Fruit fly (Drosophila melanogaster) whole organism, embryonic: ENCODE data around the gene tws.

Source experiments
- Adf1 ChIP-seq: fragments of 200-800 bp; sonication (Bioruptor generic); IDR thresholded peaks from 2 replicates; pipeline ENCODE4 v1.3.6; 2022; ENCODE audit warnings: missing biosample characterization, missing genetic modification characterization
- Atf3 ChIP-seq: fragments of 200-800 bp; sonication (Bioruptor generic); optimal IDR thresholded peaks from 3 replicates; lab custom pipeline; 2016; ENCODE audit warnings: missing biosample characterization, missing genetic modification characterization
- Awh ChIP-seq: fragments of 200-800 bp; sonication (Bioruptor generic); IDR thresholded peaks from 2 replicates; pipeline ENCODE4, ENCODE4 v1.3.6; 2022; ENCODE audit warnings: missing biosample characterization, missing genetic modification characterization
- Blimp-1 ChIP-seq: fragments of 200-800 bp; sonication (Bioruptor generic); optimal IDR thresholded peaks from 3 replicates; lab custom pipeline; 2018; ENCODE audit warnings: missing biosample characterization, missing genetic modification characterization, mild to moderate bottlenecking, moderate library complexity, missing genetic modification reagents
- CG10209 ChIP-seq: fragments of 200-800 bp; sonication (Bioruptor generic); optimal IDR thresholded peaks from 3 replicates; lab custom pipeline; 2017; ENCODE audit warnings: missing biosample characterization, mild to moderate bottlenecking, missing genetic modification characterization, missing genetic modification reagents
- CG10543 ChIP-seq: fragments of 200-800 bp; sonication (Bioruptor generic); optimal IDR thresholded peaks from 3 replicates; lab custom pipeline; 2017; ENCODE audit warnings: missing biosample characterization, mild to moderate bottlenecking, missing genetic modification characterization, moderate library complexity
- CG10565 ChIP-seq: fragments of 200-800 bp; sonication (Bioruptor generic); optimal IDR thresholded peaks from 3 replicates; lab custom pipeline; 2016; ENCODE audit warnings: missing biosample characterization, mild to moderate bottlenecking, missing genetic modification characterization
- CG11696 ChIP-seq: fragments of 200-800 bp; sonication (Bioruptor generic); IDR thresholded peaks from 2 replicates; pipeline ENCODE4 v1.3.6; 2022; ENCODE audit warnings: missing biosample characterization, missing genetic modification characterization
- CG12391 ChIP-seq: fragments of 200-800 bp; sonication (Bioruptor generic); optimal IDR thresholded peaks from 3 replicates; lab custom pipeline; 2018; ENCODE audit warnings: missing biosample characterization, mild to moderate bottlenecking, missing genetic modification characterization, moderate library complexity
- CG14710 ChIP-seq: fragments of 200-800 bp; sonication (Bioruptor generic); optimal IDR thresholded peaks from 3 replicates; lab custom pipeline; 2019; ENCODE audit warnings: missing biosample characterization, mild to moderate bottlenecking, missing genetic modification characterization, moderate library complexity
- CG15601 ChIP-seq: fragments of 200-800 bp; sonication (Bioruptor generic); optimal IDR thresholded peaks from 3 replicates; lab custom pipeline; 2019; ENCODE audit warnings: missing biosample characterization, mild to moderate bottlenecking, missing genetic modification characterization, moderate library complexity
- CG1602 ChIP-seq: fragments of 200-800 bp; sonication (Bioruptor generic); optimal IDR thresholded peaks from 3 replicates; lab custom pipeline; 2016; ENCODE audit warnings: missing biosample characterization, missing genetic modification characterization
- CG17359 ChIP-seq: fragments of 200-800 bp; sonication (Bioruptor generic); optimal IDR thresholded peaks from 3 replicates; lab custom pipeline; 2018; ENCODE audit warnings: missing biosample characterization, mild to moderate bottlenecking, missing genetic modification characterization, moderate library complexity
- CG18619 ChIP-seq: fragments of 200-800 bp; sonication (Bioruptor generic); optimal IDR thresholded peaks from 3 replicates; lab custom pipeline; 2017; ENCODE audit warnings: missing biosample characterization, mild to moderate bottlenecking, missing genetic modification characterization
- CG3163 ChIP-seq: fragments of 200-800 bp; sonication (Bioruptor generic); optimal IDR thresholded peaks from 3 replicates; lab custom pipeline; 2016; ENCODE audit warnings: missing biosample characterization, missing genetic modification characterization
- CG32772 ChIP-seq: fragments of 200-800 bp; sonication (Bioruptor generic); IDR thresholded peaks from 2 replicates; pipeline ENCODE4 v1.3.6; 2022; ENCODE audit warnings: missing biosample characterization, missing genetic modification characterization
- CG3838 ChIP-seq: fragments of 200-800 bp; sonication (Bioruptor generic); optimal IDR thresholded peaks from 3 replicates; lab custom pipeline; 2016; ENCODE audit warnings: missing biosample characterization, missing genetic modification characterization
- CG8765 ChIP-seq: fragments of 200-800 bp; sonication (Bioruptor generic); IDR thresholded peaks from 2 replicates; pipeline ENCODE4 v1.3.6; 2022; ENCODE audit warnings: missing biosample characterization, missing genetic modification characterization
- CG9215 ChIP-seq: fragments of 200-800 bp; sonication (Bioruptor generic); IDR thresholded peaks from 2 replicates; pipeline ENCODE4 v1.3.6; 2022; ENCODE audit warnings: missing biosample characterization, missing genetic modification characterization
- CG9609 ChIP-seq: fragments of 200-800 bp; sonication (Bioruptor generic); optimal IDR thresholded peaks from 3 replicates; lab custom pipeline; 2016; ENCODE audit warnings: missing biosample characterization, missing genetic modification characterization
- Doc3 ChIP-seq: fragments of 200-800 bp; sonication (Bioruptor generic); IDR thresholded peaks from 3 replicates; pipeline ENCODE4 v1.3.6; 2022; ENCODE audit warnings: missing biosample characterization, missing genetic modification characterization; ENCODE audit not compliant: partially characterized antibody
- E2f1 ChIP-seq: fragments of 200-800 bp; sonication (Bioruptor generic); IDR thresholded peaks from 2 replicates; pipeline ENCODE4 v1.3.6; 2022; ENCODE audit warnings: missing biosample characterization, missing genetic modification characterization
- Fer2 ChIP-seq: fragments of 200-800 bp; sonication (Bioruptor generic); optimal IDR thresholded peaks from 2 replicates; lab custom pipeline; 2018; ENCODE audit warnings: missing biosample characterization, mild to moderate bottlenecking, missing genetic modification characterization, moderate library complexity
- GATAe ChIP-seq: fragments of 200-800 bp; sonication (Bioruptor generic); conservative IDR thresholded peaks from 2 replicates; pipeline ENCODE4 v1.3.6; 2022; ENCODE audit warnings: missing biosample characterization, missing genetic modification characterization
- HmgZ ChIP-seq: fragments of 200-800 bp; sonication (Bioruptor generic); optimal IDR thresholded peaks from 2 replicates; lab custom pipeline; 2018; ENCODE audit warnings: missing biosample characterization, mild to moderate bottlenecking, missing genetic modification characterization
- Myb ChIP-seq: fragments of 200-800 bp; sonication (Bioruptor generic); optimal IDR thresholded peaks from 2 replicates; lab custom pipeline; 2016; ENCODE audit warnings: missing biosample characterization, missing genetic modification characterization
- NfI ChIP-seq: fragments of 200-800 bp; sonication (Bioruptor generic); optimal IDR thresholded peaks from 3 replicates; lab custom pipeline; 2018; ENCODE audit warnings: missing biosample characterization, mild to moderate bottlenecking, missing genetic modification characterization, moderate library complexity
- Sox100B ChIP-seq: fragments of 200-800 bp; sonication (Bioruptor generic); optimal IDR thresholded peaks from 3 replicates; lab custom pipeline; 2018; ENCODE audit warnings: missing biosample characterization, mild to moderate bottlenecking, missing genetic modification characterization
- Xrp1 ChIP-seq: fragments of 200-800 bp; sonication (Bioruptor generic); IDR thresholded peaks from 2 replicates; pipeline ENCODE4 v1.3.6; 2022; ENCODE audit warnings: missing biosample characterization, missing genetic modification characterization
- bowl ChIP-seq: fragments of 200-800 bp; sonication (Bioruptor generic); IDR thresholded peaks from 2 replicates; pipeline ENCODE4 v1.3.6; 2022; ENCODE audit warnings: missing biosample characterization, missing genetic modification characterization
- bsh ChIP-seq, 2 experiments: fragments of 200-800 bp; sonication (Bioruptor generic); optimal IDR thresholded peaks; 2 replicates each; lab custom pipeline; 2017 to 2018; ENCODE audit warnings: mild to moderate bottlenecking in 2 of 2, missing biosample characterization in 2 of 2, missing genetic modification characterization in 2 of 2, moderate library complexity in 1 of 2
- cg ChIP-seq: fragments of 200-800 bp; sonication (Bioruptor generic); optimal IDR thresholded peaks from 3 replicates; lab custom pipeline; 2019; ENCODE audit warnings: missing biosample characterization, mild to moderate bottlenecking, missing genetic modification characterization, moderate library complexity
- cwo ChIP-seq: fragments of 200-800 bp; sonication (Bioruptor generic); optimal IDR thresholded peaks from 3 replicates; lab custom pipeline; 2017; ENCODE audit warnings: missing biosample characterization, missing genetic modification characterization, mild to moderate bottlenecking, moderate library complexity, missing genetic modification reagents
- emc ChIP-seq: fragments of 200-800 bp; sonication (Bioruptor generic); optimal IDR thresholded peaks from 2 replicates; lab custom pipeline; 2016; ENCODE audit warnings: missing biosample characterization, missing genetic modification characterization
- fd3F ChIP-seq: fragments of 200-800 bp; sonication (Bioruptor generic); optimal IDR thresholded peaks from 2 replicates; lab custom pipeline; 2018; ENCODE audit warnings: missing biosample characterization, mild to moderate bottlenecking, missing genetic modification characterization, moderate library complexity
- gcm ChIP-seq: fragments of 200-800 bp; sonication (Bioruptor generic); optimal IDR thresholded peaks from 2 replicates; lab custom pipeline; 2019; ENCODE audit warnings: missing biosample characterization, mild to moderate bottlenecking, missing genetic modification characterization, moderate library complexity
- gem ChIP-seq: fragments of 200-800 bp; sonication (Bioruptor generic); optimal IDR thresholded peaks from 2 replicates; lab custom pipeline; 2019; ENCODE audit warnings: missing biosample characterization, mild to moderate bottlenecking, missing genetic modification characterization, moderate library complexity
- inv ChIP-seq: fragments of 200-800 bp; sonication (Bioruptor generic); IDR thresholded peaks from 2 replicates; pipeline ENCODE4 v1.3.6; 2022; ENCODE audit warnings: missing biosample characterization, missing genetic modification characterization; ENCODE audit not compliant: partially characterized antibody
- jigr1 ChIP-seq: fragments of 200-800 bp; sonication (Bioruptor generic); IDR thresholded peaks from 3 replicates; pipeline ENCODE4 v1.3.6; 2022; ENCODE audit warnings: missing biosample characterization, missing genetic modification characterization
- klu ChIP-seq: fragments of 200-800 bp; sonication (Bioruptor generic); IDR thresholded peaks from 2 replicates; pipeline ENCODE4 v1.3.6; 2022; ENCODE audit warnings: missing biosample characterization, missing genetic modification characterization
- maf-S ChIP-seq: fragments of 200-800 bp; sonication (Bioruptor generic); optimal IDR thresholded peaks from 2 replicates; lab custom pipeline; 2016; ENCODE audit warnings: missing biosample characterization, missing genetic modification characterization
- mld ChIP-seq: fragments of 200-800 bp; sonication (Bioruptor generic); IDR thresholded peaks from 3 replicates; pipeline ENCODE4 v1.3.6; 2022; ENCODE audit warnings: missing biosample characterization, missing genetic modification characterization; ENCODE audit not compliant: partially characterized antibody
- nau ChIP-seq: fragments of 200-800 bp; sonication (Bioruptor generic); optimal IDR thresholded peaks from 3 replicates; lab custom pipeline; 2017; ENCODE audit warnings: missing biosample characterization, mild to moderate bottlenecking, missing genetic modification characterization, missing genetic modification reagents
- oc ChIP-seq: fragments of 200-800 bp; sonication (Bioruptor generic); optimal IDR thresholded peaks from 2 replicates; lab custom pipeline; 2018; ENCODE audit warnings: missing biosample characterization, mild to moderate bottlenecking, missing genetic modification characterization, moderate library complexity
- run ChIP-seq: fragments of 200-800 bp; sonication (Bioruptor generic); optimal IDR thresholded peaks from 3 replicates; lab custom pipeline; 2018; ENCODE audit warnings: missing biosample characterization, mild to moderate bottlenecking, missing genetic modification characterization
- slp2 ChIP-seq: fragments of 200-800 bp; sonication (Bioruptor generic); optimal IDR thresholded peaks from 2 replicates; lab custom pipeline; 2016; ENCODE audit warnings: missing biosample characterization, missing genetic modification characterization
- ssp ChIP-seq: fragments of 200-800 bp; sonication (Bioruptor generic); IDR thresholded peaks from 2 replicates; pipeline ENCODE4 v1.3.6; 2022; ENCODE audit warnings: missing biosample characterization, missing genetic modification characterization
- tx ChIP-seq: fragments of 200-800 bp; sonication (Bioruptor generic); optimal IDR thresholded peaks from 2 replicates; lab custom pipeline; 2016; ENCODE audit warnings: missing biosample characterization, missing genetic modification characterization
- unpg ChIP-seq: fragments of 200-800 bp; sonication (Bioruptor generic); optimal IDR thresholded peaks from 3 replicates; lab custom pipeline; 2018; ENCODE audit warnings: missing biosample characterization, mild to moderate bottlenecking, missing genetic modification characterization, moderate library complexity
- yki ChIP-seq: fragments of >200 bp; optimal IDR thresholded peaks from 3 replicates; lab custom pipeline; 2018

Gene tws

dm6 chr3R:10109212-10109880 lies 30.2 kb downstream of the tws start (continued):
- TF ChIP-seq Doc3 (no peak), Atf3 (no peak), CG17359 (no peak), klu (GFP tag; lab: Robert Waterston, UW) (no peak), CG9215 (GFP tag; lab: Robert Waterston, UW) (no peak), CG11696 (no peak), CG32772 (no peak), GATAe (no peak), fd3F (GFP tag; lab: Kevin White, UChicago) (no peak), CG9609 (GFP tag; lab: Kevin White, UChicago) (no peak), jigr1 (no peak), CG15601 (no peak), Blimp-1 (peak; percentile 71), cg (GFP tag; lab: Kevin White, UChicago) (peak; percentile 97), nau (GFP tag; lab: Kevin White, UChicago) (no peak), Sox100B (GFP tag; lab: Kevin White, UChicago) (no peak), gcm (GFP tag; lab: Kevin White, UChicago) (peak; percentile 32), run (tag; lab: Kevin White, UChicago) (no peak), HmgZ (no peak), CG12391 (no peak), Fer2 (tag; lab: Kevin White, UChicago) (no peak), tx (GFP tag; lab: Kevin White, UChicago) (no peak), bsh (GFP tag; optimal IDR thresholded peaks at IDR 0.05; lab: Kevin White, UChicago) (no peak), CG10543 (GFP tag; lab: Kevin White, UChicago) (peak; percentile 19), CG10209 (no peak), NfI (GFP tag; lab: Kevin White, UChicago) (peak; percentile 19), CG3163 (GFP tag; lab: Kevin White, UChicago) (no peak), maf-S (GFP tag; lab: Kevin White, UChicago) (no peak), bowl (no peak), mld (GFP tag; lab: Robert Waterston, UW) (no peak), oc (tag; lab: Kevin White, UChicago) (no peak), Myb (no peak), CG14710 (tag; lab: Kevin White, UChicago) (no peak), E2f1 (GFP tag; lab: Robert Waterston, UW) (no peak), unpg (no peak), Adf1 (GFP tag; lab: Robert Waterston, UW) (peak; percentile 100), slp2 (GFP tag; lab: Kevin White, UChicago) (no peak), Xrp1 (GFP tag; lab: Robert Waterston, UW) (0 out of 2 replicates have a peak, but pooled peaks have one; percentile 30), emc (GFP tag; lab: Kevin White, UChicago) (no peak), CG18619 (GFP tag; lab: Kevin White, UChicago) (no peak), CG3838 (no peak), CG10565 (GFP tag; lab: Kevin White, UChicago) (no peak), inv (no peak), yki (lab: Kevin White, UChicago) (peak; percentile 92), gem (tag; lab: Kevin White, UChicago) (peak; percentile 6), ssp (GFP tag; lab: Robert Waterston, UW) (no peak), CG8765 (GFP tag; lab: Robert Waterston, UW) (no peak), CG1602 (GFP tag; lab: Kevin White, UChicago) (no peak), Awh (GFP tag; lab: Robert Waterston, UW) (no peak), cwo (peak; percentile 11)
